Worm (Caenorhabditis elegans) whole organism, dauer: ENCODE data around the gene frk-1.

Source experiments
- unc-62 ChIP-seq: sonication (generic microtip); optimal IDR thresholded peaks from 2 replicates; lab custom pipeline; 2017; ENCODE audit warnings: missing biosample characterization, missing genetic modification reagents, missing genetic modification characterization

frk-1 gene

DNA sequence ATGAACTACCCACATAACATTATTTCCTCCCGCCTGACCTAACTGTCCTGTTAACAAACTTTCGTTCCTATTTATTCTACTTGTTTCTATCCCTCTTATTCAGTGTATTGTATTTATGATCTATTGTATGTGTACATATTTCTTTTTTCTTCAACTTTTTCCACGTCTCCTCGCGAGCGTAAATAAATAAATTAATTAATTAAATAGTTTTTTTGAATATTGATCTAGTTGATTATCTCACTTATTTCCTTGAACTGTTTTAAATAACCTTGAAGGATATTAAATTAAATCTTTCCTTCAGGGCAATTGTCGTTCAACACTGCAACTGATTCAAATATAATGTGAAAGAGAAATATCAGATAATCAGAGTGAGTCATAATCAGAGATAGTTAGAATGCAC, at the start of gene frk-1:
Gene frk-1, plus strand, starts transcription at position 301 of the 400 bp plus-strand sequence.
- TF ChIP-seq unc-62 (GFP tag; lab: Kevin White, UChicago), result no peak

DNA sequence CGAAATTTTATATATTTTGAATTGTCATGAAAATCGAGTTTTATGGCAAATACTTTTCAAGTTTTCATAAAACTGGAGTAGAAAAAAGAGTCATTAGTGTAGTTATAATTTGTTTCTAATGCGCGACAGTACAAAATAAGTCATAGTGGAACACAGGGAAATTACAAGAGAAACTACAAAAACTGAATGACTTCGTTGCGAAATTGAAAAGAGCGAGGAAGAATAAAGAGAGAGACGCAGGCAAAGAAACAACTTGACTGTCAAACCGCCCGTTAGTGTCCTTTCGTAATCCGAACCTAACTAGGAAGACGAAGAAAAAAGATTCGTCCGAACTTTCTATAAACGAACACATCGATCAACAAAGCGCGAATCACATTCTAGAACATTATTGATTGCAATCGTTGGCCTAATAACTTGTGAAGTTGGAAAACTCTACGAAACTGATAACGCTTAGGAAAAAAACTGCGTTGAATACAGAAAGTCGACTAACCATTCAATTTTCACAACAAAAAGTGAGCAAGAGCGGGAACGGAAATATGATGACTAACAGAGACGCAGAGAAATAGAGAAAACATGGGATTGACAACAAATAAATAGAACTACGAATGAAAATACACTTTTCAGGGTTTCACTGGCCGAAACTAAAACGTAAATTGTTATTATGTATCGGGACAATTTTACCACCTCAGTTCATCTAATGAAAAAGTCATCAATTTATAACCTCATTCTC, 49.4 kb upstream of the frk-1 start:
- no peak for TF ChIP-seq unc-62 (GFP tag; lab: Kevin White, UChicago)

DNA sequence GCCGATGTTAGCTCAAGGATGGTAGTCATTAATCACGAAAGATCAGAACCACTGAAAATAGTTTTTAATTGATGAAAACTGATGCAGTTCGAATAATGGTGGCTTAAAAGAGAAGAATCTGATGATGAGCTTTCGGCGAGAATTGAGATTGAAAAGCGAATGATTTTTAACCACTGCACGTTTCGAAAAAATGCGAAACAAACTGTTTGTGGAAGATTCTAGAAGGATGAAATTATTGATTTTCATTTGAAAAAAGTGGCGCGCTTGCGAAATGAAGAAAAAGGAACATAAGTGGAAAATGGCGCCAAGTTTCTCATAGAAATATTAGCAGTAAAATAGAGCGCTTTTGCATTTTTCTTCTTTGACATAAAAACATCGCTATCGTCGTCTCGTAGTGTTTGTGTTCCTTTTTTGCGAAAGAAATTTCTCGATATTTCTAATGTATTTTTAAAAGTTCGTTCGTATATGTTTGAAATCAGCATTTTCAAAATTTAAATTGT, 48.0 kb upstream of the frk-1 start, which contains the start of gene uba-1:
Gene uba-1, minus strand, starts transcription at position 51 of the 500 bp plus-strand sequence.
- no peak for TF ChIP-seq unc-62 (GFP tag; lab: Kevin White, UChicago)

DNA sequence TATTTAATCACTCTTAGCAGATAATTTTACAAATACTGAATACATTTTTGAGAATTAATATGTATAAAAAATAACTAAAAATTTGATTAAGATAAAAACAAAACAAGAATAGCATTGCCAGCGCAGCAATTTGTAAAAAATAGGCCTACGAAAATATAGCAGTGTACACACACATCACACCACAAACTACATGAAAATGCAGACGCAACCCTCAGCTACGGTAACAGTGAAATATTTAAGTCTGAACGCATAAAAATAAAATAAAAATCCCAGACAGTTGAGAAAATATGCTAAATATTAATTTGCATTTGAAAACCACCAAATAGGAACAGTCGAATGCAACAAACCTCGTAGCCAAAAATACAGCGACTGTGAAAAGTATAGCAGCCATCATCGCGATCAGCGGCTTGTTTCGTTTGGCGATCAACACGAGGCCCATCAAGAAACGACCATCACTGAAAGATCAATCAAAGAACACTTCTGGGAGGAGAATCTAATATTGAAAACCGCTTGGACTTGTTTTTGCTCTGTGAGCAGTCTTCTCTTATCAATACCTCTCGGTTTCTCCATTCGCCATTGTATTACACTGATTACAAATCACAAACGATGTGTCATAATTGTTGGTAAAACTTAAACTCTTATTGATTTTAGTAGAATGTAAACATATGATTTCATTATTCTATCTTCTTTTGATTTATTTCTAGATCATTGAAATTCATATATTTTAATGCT, 44.3 kb upstream of the frk-1 start, which contains the start of gene pyp-1:
Gene pyp-1, minus strand, starts transcription at position 439 of the 732 bp plus-strand sequence.
- no peak for TF ChIP-seq unc-62 (GFP tag; lab: Kevin White, UChicago)

DNA sequence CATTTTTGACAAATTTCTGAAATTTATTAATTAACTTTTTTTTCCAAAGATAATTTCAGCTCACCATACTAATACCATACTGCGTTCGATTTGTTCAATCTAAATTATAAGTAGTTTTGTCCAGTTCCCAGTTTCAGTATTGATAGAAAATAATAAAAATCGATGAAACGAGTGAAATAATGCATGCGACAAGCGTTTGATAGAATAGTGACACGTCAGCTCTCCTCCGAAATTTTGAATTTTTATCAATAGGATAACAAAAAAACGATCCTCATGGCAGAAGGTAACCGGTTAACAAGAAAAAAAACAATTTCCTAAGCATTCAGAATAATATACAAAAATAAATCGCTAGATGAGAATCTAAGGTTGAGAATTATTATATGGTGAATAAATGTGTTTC, 41.2 kb upstream of the frk-1 start, which contains the start of gene C47E12.3:
Gene C47E12.3, minus strand, starts transcription at position 101 of the 400 bp plus-strand sequence.
- no peak for TF ChIP-seq unc-62 (GFP tag; lab: Kevin White, UChicago)

DNA sequence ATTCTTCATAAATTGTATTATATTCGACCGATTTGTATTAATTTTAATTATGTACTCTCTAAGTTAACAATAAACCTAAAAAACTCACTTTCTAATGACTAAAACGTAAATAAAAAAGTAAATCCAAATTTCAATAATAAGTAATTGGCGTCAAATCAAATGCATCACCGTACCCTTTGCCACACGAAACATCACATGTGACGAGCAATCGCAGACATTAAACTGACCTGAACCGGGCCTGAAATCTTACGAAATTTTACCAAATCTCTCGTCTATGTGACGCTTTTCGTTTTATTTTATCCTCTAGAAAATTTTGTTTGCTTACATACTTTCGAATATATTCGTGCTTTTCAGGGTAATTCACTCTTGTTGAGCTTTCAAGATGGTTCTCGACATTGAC, 39.6 kb upstream of the frk-1 start, which contains the start of the genes C47E12.2 and sars-1:
Gene C47E12.2, minus strand, starts transcription at position 131 of the 400 bp plus-strand sequence.
Gene sars-1, plus strand, starts transcription at position 355 of the 400 bp plus-strand sequence.
- no peak for TF ChIP-seq unc-62 (GFP tag; lab: Kevin White, UChicago)

DNA sequence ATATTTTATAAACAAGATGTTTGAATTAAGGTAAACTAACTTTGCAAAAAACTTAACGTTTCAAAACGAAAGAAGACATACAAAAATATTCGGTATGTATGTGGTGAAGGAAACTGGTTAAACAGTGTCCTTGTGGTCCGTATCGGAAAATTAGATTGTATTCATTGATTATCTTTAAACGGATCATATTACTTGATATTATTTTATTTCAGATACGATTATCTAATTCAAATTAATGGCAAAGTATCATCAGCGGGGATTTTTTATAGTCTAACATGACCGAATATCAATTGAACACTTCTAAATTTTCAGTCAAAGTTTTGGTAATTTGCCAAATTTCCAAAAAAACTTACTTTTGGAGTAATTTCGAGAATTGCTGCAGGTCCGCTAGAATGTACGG, 36.2 kb upstream of the frk-1 start, which contains the start of gene C47E12.13:
Gene C47E12.13, minus strand, starts transcription at position 101 of the 400 bp plus-strand sequence.
- no peak for TF ChIP-seq unc-62 (GFP tag; lab: Kevin White, UChicago)

DNA sequence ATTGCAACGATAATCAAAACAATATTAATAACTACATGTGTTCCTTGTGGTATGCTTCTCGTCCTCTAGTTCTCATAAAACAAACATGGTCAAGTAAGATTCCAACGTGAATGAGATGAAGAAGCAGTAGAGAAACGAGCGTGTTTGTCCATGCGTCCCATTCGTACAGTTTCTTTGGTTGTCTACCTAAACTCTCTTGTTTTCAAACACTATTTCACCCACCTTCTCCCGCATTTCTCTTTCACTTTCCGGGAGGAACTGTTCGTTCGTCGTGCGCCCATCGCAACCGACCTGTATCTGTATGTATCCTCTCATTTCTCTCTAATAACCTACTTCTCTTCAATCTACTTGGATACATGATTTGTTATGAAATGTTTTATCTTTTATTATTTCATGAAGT, 35.2 kb upstream of the frk-1 start:
- TF ChIP-seq unc-62 (GFP tag; lab: Kevin White, UChicago), result no peak

DNA sequence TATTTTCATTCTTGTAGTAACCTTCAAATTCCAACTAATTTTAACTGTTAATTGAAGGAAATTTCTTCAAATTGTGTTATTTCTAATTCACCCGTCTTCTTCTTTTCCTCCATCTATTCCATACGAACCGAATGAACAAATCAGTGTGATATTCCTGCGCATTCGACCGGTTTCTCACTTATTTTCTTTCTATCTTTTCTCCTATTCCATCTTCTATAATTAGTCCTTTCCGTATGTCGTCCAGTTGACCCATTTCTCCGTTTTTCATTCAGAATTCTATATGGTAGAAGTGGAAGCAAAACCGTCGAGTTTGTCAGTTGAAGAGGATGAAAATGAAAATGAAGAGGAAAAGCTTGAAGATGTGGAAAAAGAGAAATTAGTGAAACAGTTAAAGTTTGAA, 33.4 kb upstream of the frk-1 start, which contains the start of gene magu-4:
Gene magu-4, plus strand, starts transcription at position 218 of the 400 bp plus-strand sequence.
- no peak for TF ChIP-seq unc-62 (GFP tag; lab: Kevin White, UChicago)

DNA sequence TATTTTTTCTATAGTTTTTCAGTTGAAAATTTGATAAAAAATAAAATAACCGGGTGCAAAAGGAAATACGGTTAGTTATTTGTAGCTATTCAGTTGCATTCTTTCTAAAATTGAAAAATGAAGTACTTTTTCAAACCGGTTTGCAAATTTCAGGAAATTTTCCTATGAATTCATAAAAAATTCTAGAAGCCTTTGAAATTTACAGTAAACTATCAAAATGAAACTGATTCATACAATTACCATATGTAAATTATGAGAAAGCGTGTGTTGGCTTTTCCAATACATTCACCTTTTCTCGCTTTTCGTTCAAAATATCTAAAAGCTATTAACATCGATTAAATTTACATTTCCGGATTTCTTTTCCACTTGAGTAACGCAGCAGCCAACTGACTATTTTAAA, 26.0 kb upstream of the frk-1 start, which contains the start of gene ent-7:
Gene ent-7, plus strand, starts transcription at position 301 of the 400 bp plus-strand sequence.
- TF ChIP-seq unc-62 (GFP tag; lab: Kevin White, UChicago), result no peak

DNA sequence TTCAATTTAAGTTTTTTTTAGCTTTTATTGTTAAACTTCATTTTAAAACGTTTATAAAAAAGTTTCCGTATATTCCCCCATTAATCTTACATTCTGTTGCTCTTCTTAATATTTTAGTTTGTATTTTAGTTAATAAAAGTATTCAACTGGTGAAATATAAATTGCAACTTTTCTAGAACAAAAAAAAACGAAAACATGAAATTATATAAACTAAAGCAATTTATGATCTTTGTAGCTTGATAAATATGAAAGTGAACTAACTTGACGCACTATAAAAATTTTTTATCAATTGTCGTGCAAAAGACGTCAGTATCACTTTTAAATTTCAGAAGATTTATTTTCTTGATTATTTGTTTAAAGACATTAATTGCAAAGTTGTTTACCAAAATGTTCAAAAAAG, 25.3 kb upstream of the frk-1 start, which contains the start of gene F44D12.2:
Gene F44D12.2, minus strand, starts transcription at position 101 of the 400 bp plus-strand sequence.
- TF ChIP-seq unc-62 (GFP tag; lab: Kevin White, UChicago), result no peak

DNA sequence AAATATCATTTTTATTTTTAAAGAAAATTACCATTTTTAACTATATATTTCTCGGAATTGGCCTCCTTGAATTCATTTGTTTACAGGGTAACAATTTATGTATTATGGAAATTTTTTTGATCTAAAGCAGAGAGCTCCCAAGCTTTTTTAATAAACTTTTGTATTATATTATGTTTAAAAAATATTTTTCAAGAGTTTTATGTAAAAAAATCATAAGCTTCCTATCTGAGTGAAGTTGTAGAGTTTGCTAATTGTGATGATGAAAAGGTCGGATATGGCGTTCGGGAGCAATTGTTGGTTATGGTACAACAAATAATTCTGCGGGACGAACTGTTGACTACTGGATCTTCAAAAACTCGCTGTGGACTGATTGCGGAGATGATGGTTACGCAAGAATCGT, 21.7 kb upstream of the frk-1 start, which contains the start of gene F44D12.19:
Gene F44D12.19, plus strand, starts transcription at position 301 of the 400 bp plus-strand sequence.
- no peak for TF ChIP-seq unc-62 (GFP tag; lab: Kevin White, UChicago)

DNA sequence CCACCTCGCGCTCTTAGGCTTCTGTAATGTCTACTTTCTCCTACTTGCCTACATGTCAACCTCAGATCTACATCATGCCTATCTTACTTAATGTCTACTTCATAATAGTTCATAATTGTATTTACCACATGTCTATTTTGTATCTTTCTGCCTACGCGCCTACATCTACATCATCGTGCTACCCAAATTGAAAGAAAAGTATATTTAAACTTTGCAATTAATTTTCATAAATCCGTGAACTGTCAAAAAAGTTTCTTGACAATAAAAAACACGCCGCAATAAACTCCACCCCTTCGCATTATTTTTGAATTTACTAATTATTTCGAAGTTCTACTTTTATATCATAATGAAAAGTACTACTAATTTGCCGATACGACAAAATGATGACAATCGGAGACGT, 20.0 kb upstream of the frk-1 start, which contains the start of gene F44D12.8:
Gene F44D12.8, plus strand, starts transcription at position 301 of the 400 bp plus-strand sequence.
- TF ChIP-seq unc-62 (GFP tag; lab: Kevin White, UChicago), result no peak

DNA sequence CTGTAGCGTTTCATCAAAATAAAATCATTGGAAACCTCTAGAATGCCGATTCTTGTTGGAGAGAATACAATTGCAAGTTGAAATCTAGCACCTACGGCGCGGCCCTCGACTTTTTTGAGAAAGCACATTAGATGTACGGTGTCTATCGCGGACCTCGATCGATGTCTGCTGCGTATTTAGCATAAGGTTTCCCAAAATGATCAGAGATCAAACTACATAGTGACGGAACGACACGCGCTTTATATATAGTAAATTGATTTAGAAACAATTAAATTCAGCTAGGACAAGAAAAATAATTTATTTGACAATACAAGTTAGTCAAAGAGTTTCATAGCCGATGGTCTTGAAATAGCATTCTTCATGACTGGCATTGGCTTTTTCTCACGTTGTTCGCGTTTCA, 16.9 kb upstream of the frk-1 start:
- no peak for TF ChIP-seq unc-62 (GFP tag; lab: Kevin White, UChicago)

DNA sequence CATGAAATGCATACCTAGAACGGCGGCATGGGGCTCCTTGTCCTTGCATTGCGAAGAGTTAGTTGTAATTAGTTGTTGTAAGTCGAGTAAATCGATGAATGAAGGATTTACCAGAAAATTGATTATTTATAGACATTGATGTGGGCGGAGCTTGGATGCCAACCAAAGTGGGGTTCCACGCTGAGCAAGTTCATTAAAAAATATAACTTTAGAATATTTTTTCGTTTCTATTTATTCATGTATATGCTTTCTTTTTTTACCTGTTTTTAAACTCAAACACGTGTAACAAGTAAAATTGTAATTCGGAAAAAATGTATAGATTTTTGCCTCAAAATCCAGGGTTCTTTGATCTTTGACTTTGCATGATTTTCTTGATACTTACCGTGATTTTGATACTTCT, 15.4 kb upstream of the frk-1 start, which contains the start of gene gipc-2:
Gene gipc-2, minus strand, starts transcription at position 101 of the 400 bp plus-strand sequence.
- TF ChIP-seq unc-62 (GFP tag; lab: Kevin White, UChicago), result no peak
